Fruit fly (Drosophila melanogaster): ENCODE measurements around the gene rtet.

- TF ChIP-seq net (GFP tag; optimal IDR thresholded peaks at IDR 0.05), result no peak
- TF ChIP-seq OdsH (GFP tag; optimal IDR thresholded peaks at IDR 0.05), result no peak
- no peak for TF ChIP-seq dac (GFP tag; optimal IDR thresholded peaks at IDR 0.05)
- no peak for TF ChIP-seq CG10631 (GFP tag; optimal IDR thresholded peaks at IDR 0.05)
- TF ChIP-seq Hr4 (GFP tag; optimal IDR thresholded peaks at IDR 0.05), result no peak
- no peak for TF ChIP-seq acj6 (GFP tag; optimal IDR thresholded peaks at IDR 0.05)
- no peak for TF ChIP-seq Ets96B (tag; optimal IDR thresholded peaks at IDR 0.05)
- TF ChIP-seq CG31627 (GFP tag; optimal IDR thresholded peaks at IDR 0.05), result no peak
These were observed 41.6 kb upstream of the rtet start for dm6 chr3R:21066469-21067284.
